Fruit fly (Drosophila melanogaster) S2 (cell line): ENCODE data around the gene CG12105.

Experiments
- CG8478 ChIP-seq: fragments of >200 bp; optimal IDR thresholded peaks from 2 replicates; lab custom pipeline; 2018
- CTCF ChIP-seq, 2 experiments: fragments of >200 bp; optimal IDR thresholded peaks; 2 replicates each; lab custom pipeline; 2018

- TF ChIP-seq CTCF (optimal IDR thresholded peaks at IDR 0.05; lab: Kevin White, UChicago) (no peak), CG8478 (lab: Kevin White, UChicago) (no peak)
These were observed 12.7 kb upstream of the CG12105 start, which contains the start of gene CG13928 for dm6 chr3L:1628176-1628866.
